Fruit fly (Drosophila melanogaster) whole organism, adult: Measurements from ENCODE around the gene RapGAP1.

Source experiments
- CG12768 ChIP-seq: fragments of 200-800 bp; sonication (Bioruptor generic); optimal IDR thresholded peaks from 2 replicates; lab custom pipeline; 2017; ENCODE audit warnings: missing biosample characterization, missing genetic modification characterization, mild to moderate bottlenecking, moderate library complexity, missing genetic modification reagents
- CG14711 ChIP-seq: fragments of 200-800 bp; sonication (Bioruptor generic); optimal IDR thresholded peaks from 2 replicates; lab custom pipeline; 2018; ENCODE audit warnings: missing biosample characterization, mild to moderate bottlenecking, missing genetic modification characterization, moderate library complexity
- CG33017 ChIP-seq: fragments of 200-800 bp; sonication (Bioruptor generic); optimal IDR thresholded peaks from 2 replicates; lab custom pipeline; 2018; ENCODE audit warnings: missing biosample characterization, mild to moderate bottlenecking, missing genetic modification characterization, moderate library complexity
- CG7045 ChIP-seq: fragments of 200-800 bp; sonication (Bioruptor generic); optimal IDR thresholded peaks from 2 replicates; lab custom pipeline; 2017; ENCODE audit warnings: missing biosample characterization, mild to moderate bottlenecking, missing genetic modification characterization
- Clk ChIP-seq: fragments of 200-800 bp; sonication (Bioruptor generic); optimal IDR thresholded peaks from 2 replicates; lab custom pipeline; 2017; ENCODE audit warnings: missing biosample characterization, missing genetic modification characterization
- Crg-1 ChIP-seq: fragments of 200-800 bp; sonication (Bioruptor generic); optimal IDR thresholded peaks from 2 replicates; lab custom pipeline; 2016; ENCODE audit warnings: missing biosample characterization, missing genetic modification characterization
- Mnt ChIP-seq: fragments of 200-800 bp; sonication (Bioruptor generic); optimal IDR thresholded peaks from 2 replicates; lab custom pipeline; 2016; ENCODE audit warnings: missing biosample characterization, mild to moderate bottlenecking, missing genetic modification characterization
- bab1 ChIP-seq: fragments of 200-800 bp; sonication (Bioruptor generic); optimal IDR thresholded peaks from 3 replicates; lab custom pipeline; 2019; ENCODE audit warnings: missing biosample characterization, mild to moderate bottlenecking, missing genetic modification characterization, moderate library complexity
- cic ChIP-seq: fragments of 200-800 bp; sonication (Bioruptor generic); optimal IDR thresholded peaks from 2 replicates; lab custom pipeline; 2017; ENCODE audit warnings: missing biosample characterization, mild to moderate bottlenecking, missing genetic modification characterization, moderate library complexity
- cnc ChIP-seq, 2 experiments: fragments of >200 bp; optimal IDR thresholded peaks; 2 replicates each; lab custom pipeline; 2017
- kay ChIP-seq: fragments of 200-800 bp; sonication (Bioruptor generic); peaks from one replicate; lab custom pipeline; 2016; ENCODE audit warnings: missing biosample characterization, missing genetic modification characterization, borderline replicate concordance
- ovo ChIP-seq: fragments of 200-800 bp; sonication (Bioruptor generic); optimal IDR thresholded peaks from 2 replicates; lab custom pipeline; 2016; ENCODE audit warnings: missing biosample characterization, missing genetic modification characterization
- toe ChIP-seq: fragments of 200-800 bp; sonication (Bioruptor generic); optimal IDR thresholded peaks from 2 replicates; lab custom pipeline; 2016; ENCODE audit warnings: missing biosample characterization, missing genetic modification characterization

- TF ChIP-seq CG12768 (GFP tag; lab: Kevin White, UChicago) (no peak), cic (GFP tag; lab: Kevin White, UChicago) (no peak), bab1 (GFP tag; lab: Kevin White, UChicago) (no peak), cnc (optimal IDR thresholded peaks at IDR 0.05; lab: Kevin White, UChicago) (no peak), CG14711 (no peak), CG7045 (no peak), toe (no peak), Crg-1 (no peak), kay (GFP tag; lab: Kevin White, UChicago) (no peak), ovo (GFP tag; lab: Kevin White, UChicago) (no peak), Clk (GFP tag; lab: Kevin White, UChicago) (no peak), Mnt (GFP tag; lab: Kevin White, UChicago) (no peak), CG33017 (tag; lab: Kevin White, UChicago) (no peak)
These were observed 36.6 kb downstream of the RapGAP1 start for dm6 chr2L:7541937-7542779.
